Fruit fly (Drosophila melanogaster): Measurements from ENCODE around the gene GNBP3.

DNA sequence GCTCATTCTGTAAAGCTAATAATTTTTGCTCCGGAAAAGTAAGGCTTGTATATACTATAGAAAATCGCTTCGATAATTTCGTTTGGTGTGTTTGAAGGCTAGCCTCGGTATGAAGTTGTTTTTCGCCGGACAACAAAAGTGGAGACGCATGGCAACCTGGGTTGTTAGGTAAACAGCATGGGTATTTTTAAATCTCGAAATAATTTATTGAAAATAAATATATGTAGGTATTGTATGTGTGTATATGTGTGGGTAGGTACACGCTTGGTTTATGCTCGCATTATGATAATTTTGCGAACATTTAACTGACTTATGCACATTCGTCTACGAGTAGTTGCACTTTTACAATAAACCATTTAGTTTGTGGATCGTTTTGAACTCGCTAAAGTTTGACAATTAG lies 35.3 kb downstream of the GNBP3 start, which contains the start of gene CG5280:
- TF ChIP-seq pan (optimal IDR thresholded peaks at IDR 0.05): no peak
- no peak for TF ChIP-seq psq (optimal IDR thresholded peaks at IDR 0.05)
- no peak for TF ChIP-seq Dll (optimal IDR thresholded peaks at IDR 0.05)
- no peak for TF ChIP-seq CG8478 (optimal IDR thresholded peaks at IDR 0.05)
